Worm (Caenorhabditis elegans) whole organism, L4/young adult: ENCODE data around the gene D2062.4.
"Not testable (repeated sequence)": the region's sequence is repeated elsewhere in the genome, so short reads cannot be mapped to it uniquely, and the experiment has no call there.

ENCODE experiments used
- W03F9.2 ChIP-seq: fragments of 150-350 bp; optimal IDR thresholded peaks from 2 replicates; lab custom pipeline; 2014; ENCODE audit warnings: missing biosample characterization, missing genetic modification characterization
- dao-5 ChIP-seq: sonication (generic microtip); optimal IDR thresholded peaks from 2 replicates; lab custom pipeline; 2016; ENCODE audit warnings: missing genotype, missing genetic modification characterization, moderate library complexity, missing compliant biosample characterization
- him-1 ChIP-seq: sonication (generic microtip); optimal IDR thresholded peaks from 2 replicates; lab custom pipeline; 2016; ENCODE audit warnings: missing genotype, missing genetic modification reagents, missing genetic modification characterization, missing compliant biosample characterization

The D2062.4 gene

DNA sequence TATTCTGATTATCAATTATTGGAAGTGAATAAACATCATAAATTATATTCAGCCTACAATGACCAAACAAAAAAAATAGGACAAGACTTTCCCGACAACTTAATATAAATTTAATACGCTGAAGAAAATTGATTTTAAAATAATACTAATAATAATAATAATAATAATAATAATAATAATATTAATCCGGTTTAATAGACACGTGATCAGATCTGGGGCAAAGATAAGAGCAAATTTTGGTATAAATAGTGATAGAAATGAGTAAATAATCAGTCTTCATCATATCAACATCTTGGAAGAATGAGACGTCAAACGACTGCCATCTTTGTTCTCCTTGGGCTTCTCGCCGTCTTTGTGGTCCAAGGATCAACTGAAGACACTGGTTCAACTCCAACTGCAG is 4.1 kb upstream of the D2062.4 start, which contains the start of gene msrp-6:
Gene msrp-6 (plus strand): TSS at position 301 of the 400 bp plus-strand sequence.
- not testable (repeated sequence) for TF ChIP-seq dao-5, him-1, W03F9.2 (tag; lab: Kevin White, UChicago)

DNA sequence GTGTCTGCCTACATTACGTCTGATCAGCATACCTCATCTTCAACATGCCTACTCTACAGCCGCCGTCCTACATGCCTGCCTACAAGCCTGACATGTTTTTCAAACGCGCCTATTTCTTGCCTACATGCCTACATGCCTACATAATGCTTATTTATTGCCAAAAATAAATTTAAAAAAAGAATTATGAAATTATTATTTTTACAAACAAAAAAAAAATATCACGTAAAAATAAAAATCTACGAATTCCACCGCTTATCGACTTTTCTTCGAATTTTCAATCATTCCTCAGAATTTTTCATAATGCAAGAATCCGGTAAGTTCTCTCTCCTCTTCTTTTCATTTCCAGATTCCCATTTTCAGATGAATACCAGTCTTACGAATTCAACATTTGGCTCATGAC is 722 bp upstream of the D2062.4 start, which contains the start of gene D2062.5:
Gene D2062.5 (plus strand): TSS at position 301 of the 400 bp plus-strand sequence.
- TF ChIP-seq dao-5 (tag; lab: Kevin White, UChicago) (no peak), him-1 (tag; lab: Kevin White, UChicago) (no peak), W03F9.2 (tag; lab: Kevin White, UChicago) (no peak)

DNA sequence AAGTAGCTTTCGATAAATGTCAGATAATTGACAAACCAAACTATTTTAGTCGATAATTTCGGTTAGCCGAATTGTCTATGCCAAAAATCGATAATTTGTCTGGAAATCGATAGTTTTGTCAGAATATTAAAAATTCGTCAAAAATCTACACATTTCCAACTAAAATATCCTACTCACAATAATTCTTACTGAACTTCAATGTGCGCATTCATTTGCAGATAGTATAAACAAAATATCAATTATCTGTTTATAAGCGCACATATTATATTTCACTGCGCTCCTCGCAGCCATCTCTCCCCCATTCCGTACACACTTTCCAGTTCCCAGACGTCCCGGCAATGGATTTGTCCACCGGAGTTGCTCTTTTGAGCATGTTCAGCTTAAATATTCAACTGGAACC is 1.6 kb downstream of the D2062.4 start, which contains the start of gene lgc-28:
Gene lgc-28 (plus strand): TSS at position 301 of the 400 bp plus-strand sequence.
- TF ChIP-seq dao-5 (tag; lab: Kevin White, UChicago) = no peak
- no peak for TF ChIP-seq W03F9.2 (tag; lab: Kevin White, UChicago)
- no peak for TF ChIP-seq him-1 (tag; lab: Kevin White, UChicago)

DNA sequence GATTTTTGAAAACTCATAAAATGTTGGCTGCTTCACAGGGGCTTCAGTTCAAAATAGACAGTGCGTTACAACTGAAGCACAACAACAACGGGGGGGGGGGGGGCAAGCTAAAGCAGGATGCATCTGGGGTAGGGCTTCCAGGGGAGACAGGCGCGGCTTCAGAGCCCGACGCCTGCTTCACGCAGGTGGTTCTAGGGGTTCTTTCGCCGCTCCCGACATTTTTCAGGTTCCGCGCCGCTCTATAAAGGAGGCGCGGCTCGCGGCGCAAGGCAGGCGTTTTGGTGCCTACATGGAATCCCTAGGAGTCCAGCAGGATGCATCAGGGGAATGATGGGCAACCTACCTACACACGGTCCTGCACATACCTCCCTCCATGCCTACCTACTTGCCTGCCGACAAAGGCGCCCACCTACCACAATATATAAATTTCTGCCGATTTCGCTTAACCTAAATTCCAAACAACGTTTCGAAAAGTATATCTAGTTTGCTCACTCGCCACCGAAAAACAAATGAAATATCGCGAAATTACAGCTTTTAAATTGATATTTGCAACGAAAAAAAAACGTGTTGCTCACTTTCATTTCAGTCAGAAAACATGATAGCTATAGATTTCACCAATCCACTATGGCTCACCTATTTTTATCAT is 4.1 kb downstream of the D2062.4 start, which contains the start of gene sri-71:
Gene sri-71 (plus strand): TSS at position 596 of the 646 bp plus-strand sequence.
- no peak for TF ChIP-seq dao-5 (tag; lab: Kevin White, UChicago)
- TF ChIP-seq W03F9.2 (tag; lab: Kevin White, UChicago) = no peak
- TF ChIP-seq him-1 (tag; lab: Kevin White, UChicago) = no peak

DNA sequence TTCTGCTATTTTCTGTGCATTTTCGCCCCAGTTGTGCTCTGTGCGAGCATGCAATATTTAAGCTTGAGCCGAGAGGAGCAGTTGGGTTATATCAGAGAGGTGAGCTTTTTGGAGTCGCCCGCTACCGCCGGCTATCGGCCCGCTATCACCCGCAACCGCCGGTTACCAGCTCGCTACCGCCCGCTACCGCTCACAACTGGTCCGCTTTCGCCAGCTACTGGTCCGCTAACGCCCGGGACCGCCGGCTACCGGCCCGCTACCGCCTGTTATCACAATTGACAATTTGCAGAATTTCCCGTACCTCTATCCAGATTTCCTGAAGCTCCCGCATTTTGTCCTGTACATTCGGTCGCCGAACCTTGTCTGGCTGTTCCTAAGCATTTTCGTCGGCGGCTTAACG is 5.2 kb downstream of the D2062.4 start:
- TF ChIP-seq dao-5 (tag; lab: Kevin White, UChicago) (no peak), him-1 (tag; lab: Kevin White, UChicago) (no peak), W03F9.2 (tag; lab: Kevin White, UChicago) (no peak)

DNA sequence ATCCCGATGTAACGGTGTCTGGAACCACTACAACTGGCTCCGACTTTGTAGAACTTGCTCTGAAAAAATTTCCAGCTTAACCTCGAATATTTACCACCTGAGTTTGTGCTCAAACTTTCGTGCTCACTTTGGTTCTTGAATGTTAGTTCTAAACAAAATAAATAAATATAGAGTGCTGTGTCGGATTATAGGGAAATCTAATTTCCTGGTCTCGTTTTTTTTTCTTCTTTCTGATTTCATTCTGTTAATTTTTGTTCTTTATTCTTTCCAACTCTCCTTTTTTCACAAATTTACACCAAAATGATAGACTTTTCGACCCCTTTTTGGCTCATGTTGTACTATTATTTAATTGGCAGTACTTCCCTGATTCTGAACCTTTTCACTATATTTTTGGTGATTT is 6.1 kb downstream of the D2062.4 start, which contains the start of gene sri-37:
Gene sri-37 (plus strand): TSS at position 301 of the 400 bp plus-strand sequence.
- TF ChIP-seq dao-5 (tag; lab: Kevin White, UChicago) (no peak), W03F9.2 (tag; lab: Kevin White, UChicago) (no peak), him-1 (tag; lab: Kevin White, UChicago) (no peak)

DNA sequence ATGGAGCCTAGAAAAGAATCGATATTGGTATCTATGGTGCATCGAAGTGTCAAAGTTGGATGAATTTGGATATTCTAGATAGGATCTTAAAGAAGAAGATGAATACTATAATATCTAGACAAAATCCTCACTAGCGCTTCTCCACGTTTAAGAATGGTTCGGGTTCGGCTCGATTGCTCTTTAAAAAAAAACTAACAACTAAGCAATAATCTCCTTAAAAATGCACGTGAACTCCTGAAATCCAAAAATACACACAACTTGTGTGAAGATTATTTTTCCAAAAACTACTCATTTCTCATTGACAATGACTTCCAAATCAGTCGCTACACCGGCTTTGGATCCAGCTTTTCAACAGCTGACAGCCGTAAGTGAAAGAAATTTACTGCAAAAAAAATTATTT is 8.0 kb downstream of the D2062.4 start, which contains the start of gene D2062.1:
Gene D2062.1 (plus strand): TSS at position 301 of the 400 bp plus-strand sequence.
- TF ChIP-seq dao-5 (tag; lab: Kevin White, UChicago) (no peak), him-1 (tag; lab: Kevin White, UChicago) (no peak), W03F9.2 (tag; lab: Kevin White, UChicago) (no peak)

DNA sequence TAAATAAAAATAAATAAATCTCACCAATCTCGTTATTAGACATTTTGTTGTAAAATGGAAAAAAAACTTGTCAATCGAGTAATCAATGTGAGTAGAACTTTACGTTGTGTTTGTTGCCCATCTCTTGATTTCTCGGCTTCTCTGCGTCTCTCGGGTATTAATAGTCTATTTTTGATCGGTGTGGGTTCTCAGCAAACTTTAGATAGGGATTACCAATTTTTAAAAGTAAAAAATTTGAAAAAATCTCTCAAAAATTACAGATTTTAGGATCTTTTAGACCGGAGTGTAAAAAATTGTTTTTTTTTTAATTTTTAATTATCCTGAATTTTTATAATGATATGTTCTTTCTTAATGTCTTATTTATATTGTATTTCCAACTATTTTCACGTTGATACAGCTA is 14.2 kb downstream of the D2062.4 start, which contains the start of gene F22E5.21:
Gene F22E5.21 (minus strand): TSS at position 101 of the 400 bp plus-strand sequence.
- TF ChIP-seq dao-5 (tag; lab: Kevin White, UChicago) (no peak), W03F9.2 (tag; lab: Kevin White, UChicago) (no peak), him-1 (tag; lab: Kevin White, UChicago) (no peak)

DNA sequence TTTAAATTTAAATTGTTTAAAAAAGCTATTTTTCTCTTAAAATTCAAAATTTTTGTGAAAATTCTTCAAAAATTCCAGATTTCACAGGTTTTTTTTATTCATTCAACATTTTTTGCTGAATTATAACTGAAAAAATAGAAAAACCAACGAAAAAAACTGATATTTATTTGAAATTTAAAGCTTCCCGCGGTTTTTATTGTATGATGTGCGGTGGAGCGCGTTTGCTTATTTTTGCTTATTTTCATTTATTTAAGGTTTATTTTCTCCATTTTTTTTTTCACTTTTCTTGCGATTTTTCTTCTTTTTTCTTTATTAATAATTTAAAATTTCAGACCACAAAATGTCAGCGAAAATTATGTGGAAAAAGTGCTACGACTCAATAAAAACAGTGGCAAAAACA is 14.9 kb downstream of the D2062.4 start, which contains the start of gene F22E5.9:
Gene F22E5.9 (plus strand): TSS at position 327 of the 400 bp plus-strand sequence.
- TF ChIP-seq dao-5 (tag; lab: Kevin White, UChicago) = no peak
- TF ChIP-seq him-1 (tag; lab: Kevin White, UChicago) = no peak

DNA sequence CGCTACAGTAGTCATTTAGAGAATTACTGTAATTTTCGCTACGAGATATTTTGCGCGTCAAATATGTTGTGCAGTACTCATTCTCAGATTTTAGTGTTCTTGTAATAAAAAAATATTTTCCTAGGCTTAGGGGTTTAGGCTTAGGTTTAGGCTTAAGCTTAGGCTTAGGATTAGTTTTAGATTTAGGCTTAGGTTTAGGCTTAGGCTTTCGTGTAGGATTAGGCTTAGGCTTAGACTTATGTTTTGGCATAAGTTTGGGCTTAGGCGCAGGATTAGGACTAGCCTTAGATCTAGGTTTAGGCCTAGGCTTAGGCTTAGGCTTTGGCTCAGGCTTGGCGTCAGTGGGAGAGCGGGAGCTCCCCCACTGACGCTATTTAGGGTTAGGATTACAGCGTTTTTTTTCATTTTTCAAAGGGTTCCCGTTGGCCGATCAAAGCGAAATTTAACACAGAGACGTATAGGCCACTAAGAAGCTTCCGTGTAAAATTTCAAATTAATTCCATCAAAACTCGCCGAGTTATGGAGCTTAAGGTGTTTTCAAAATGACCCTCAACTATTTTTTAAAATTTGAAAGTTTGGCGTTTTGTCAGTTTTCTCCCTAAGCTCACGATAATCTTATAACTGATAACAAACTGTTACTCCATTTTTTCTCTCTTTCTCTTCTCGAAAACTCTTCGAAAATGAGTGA is 16.3 kb downstream of the D2062.4 start, which contains the start of gene F22E5.8:
Gene F22E5.8 (plus strand): TSS at position 638 of the 688 bp plus-strand sequence.
- TF ChIP-seq W03F9.2, him-1, dao-5 (tag; lab: Kevin White, UChicago): not testable (repeated sequence)

DNA sequence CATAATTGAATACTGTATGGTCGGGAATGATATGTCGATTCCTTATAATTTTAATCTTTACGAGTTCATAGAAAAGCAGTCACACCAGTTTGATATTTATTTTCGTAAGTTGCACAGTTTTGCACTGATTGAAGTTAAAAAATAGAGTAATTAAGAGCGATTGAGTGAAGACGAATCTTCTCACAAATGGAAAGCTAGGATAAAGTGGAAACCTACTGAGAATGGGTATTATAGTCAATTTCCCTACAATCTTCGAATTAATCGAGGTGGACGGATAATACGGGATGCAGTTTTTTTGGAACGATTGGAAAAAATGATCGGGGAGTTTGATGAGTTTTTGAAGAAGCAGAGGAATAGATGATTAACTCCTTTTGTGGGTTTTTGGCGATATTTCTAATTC is 17.8 kb downstream of the D2062.4 start, which contains the start of gene F22E5.23:
Gene F22E5.23 (plus strand): TSS at position 301 of the 400 bp plus-strand sequence.
- TF ChIP-seq W03F9.2 (tag; lab: Kevin White, UChicago) (no peak), dao-5 (tag; lab: Kevin White, UChicago) (no peak), him-1 (tag; lab: Kevin White, UChicago) (no peak)

DNA sequence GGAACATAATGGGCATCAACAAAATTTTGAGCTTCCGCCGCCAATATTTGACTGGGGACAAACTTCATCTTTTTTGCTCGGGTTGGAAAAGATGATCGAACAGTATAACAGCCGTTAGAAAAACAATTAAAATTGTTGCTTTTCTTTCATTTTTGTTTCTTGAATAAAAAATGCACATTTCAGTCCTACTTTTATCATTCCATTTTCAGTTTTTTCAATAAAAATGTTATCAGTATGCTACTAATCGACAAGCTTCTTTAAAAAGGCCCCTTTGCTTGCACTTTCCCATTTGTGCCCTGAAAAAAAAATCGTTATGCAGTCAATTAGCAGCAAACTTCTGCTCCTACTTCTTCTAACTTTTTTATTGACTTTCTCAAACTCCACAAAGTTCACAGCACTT is 18.6 kb downstream of the D2062.4 start, which contains the start of gene F22E5.7:
Gene F22E5.7 (plus strand): TSS at position 301 of the 400 bp plus-strand sequence.
- TF ChIP-seq him-1 (tag; lab: Kevin White, UChicago) (no peak), W03F9.2 (tag; lab: Kevin White, UChicago) (no peak), dao-5 (tag; lab: Kevin White, UChicago) (no peak)

DNA sequence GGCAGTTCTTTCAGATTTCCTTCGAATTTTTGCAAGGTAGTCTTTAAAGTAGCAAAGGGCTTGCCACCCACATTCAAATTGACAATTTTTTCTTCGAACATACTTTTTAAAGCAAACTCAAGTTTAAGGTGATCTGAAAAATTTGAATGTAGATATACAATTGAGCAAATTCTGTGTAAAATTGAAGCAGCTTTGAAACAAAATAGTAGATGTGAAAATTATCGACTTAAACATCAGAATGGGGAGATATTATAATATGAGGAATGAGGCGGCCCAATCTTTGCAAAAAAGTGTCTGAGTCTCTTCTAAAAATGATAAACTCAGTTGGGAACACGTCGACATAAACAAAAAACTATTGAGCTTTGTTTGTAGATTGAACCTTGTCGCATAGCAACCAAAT is 21.3 kb downstream of the D2062.4 start, which contains the start of gene F22E5.11:
Gene F22E5.11 (minus strand): TSS at position 101 of the 400 bp plus-strand sequence.
- no peak for TF ChIP-seq dao-5 (tag; lab: Kevin White, UChicago)
- no peak for TF ChIP-seq him-1 (tag; lab: Kevin White, UChicago)
